Worm (Caenorhabditis elegans) whole organism, L2 larva: Measurements from ENCODE around the gene F43G6.4.

ENCODE experiments used
- aly-2 ChIP-seq: fragments of 150-350 bp; optimal IDR thresholded peaks from 2 replicates; lab custom pipeline; 2014; ENCODE audit warnings: missing biosample characterization, missing genetic modification characterization
- ama-1 ChIP-seq: fragments of 150-350 bp; optimal IDR thresholded peaks from 2 replicates; lab custom pipeline; 2018; ENCODE audit warnings: inconsistent platforms
- ceh-16 ChIP-seq: fragments of 150-350 bp; optimal IDR thresholded peaks from 2 replicates; lab custom pipeline; 2014; ENCODE audit warnings: missing biosample characterization, missing genetic modification characterization
- crh-2 ChIP-seq: sonication (generic microtip); optimal IDR thresholded peaks from 2 replicates; lab custom pipeline; 2017; ENCODE audit warnings: missing biosample characterization, missing genetic modification characterization
- egl-27 ChIP-seq: sonication (generic microtip); optimal IDR thresholded peaks from 3 replicates; lab custom pipeline; 2017; ENCODE audit warnings: missing biosample characterization, missing genetic modification reagents, missing genetic modification characterization
- elt-1 ChIP-seq: fragments of 150-350 bp; optimal IDR thresholded peaks from 2 replicates; lab custom pipeline; 2014; ENCODE audit warnings: missing biosample characterization, missing genetic modification characterization
- lin-11 ChIP-seq: fragments of 150-350 bp; sonication (generic microtip); optimal IDR thresholded peaks from 2 replicates; lab custom pipeline; 2014; ENCODE audit warnings: missing biosample characterization, missing genetic modification characterization, inconsistent platforms, mixed read lengths
- mab-5 ChIP-seq: fragments of 150-350 bp; optimal IDR thresholded peaks from 2 replicates; lab custom pipeline; 2014; ENCODE audit warnings: missing biosample characterization, missing genetic modification characterization
- mbf-1 ChIP-seq: sonication (generic microtip); optimal IDR thresholded peaks from 2 replicates; lab custom pipeline; 2017; ENCODE audit warnings: missing biosample characterization, missing genetic modification characterization
- sem-4 ChIP-seq: fragments of 150-350 bp; optimal IDR thresholded peaks from 2 replicates; lab custom pipeline; 2014; ENCODE audit warnings: missing biosample characterization, missing genetic modification reagents, missing genetic modification characterization
- skn-1 ChIP-seq: sonication (generic microtip); optimal IDR thresholded peaks from 2 replicates; lab custom pipeline; 2017; ENCODE audit warnings: missing biosample characterization, missing genetic modification characterization
- snpc-4 ChIP-seq: fragments of 150-350 bp; optimal IDR thresholded peaks from 2 replicates; lab custom pipeline; 2014; ENCODE audit warnings: missing biosample characterization, missing genetic modification characterization
- unc-39 ChIP-seq: fragments of 150-350 bp; optimal IDR thresholded peaks from 2 replicates; lab custom pipeline; 2014; ENCODE audit warnings: missing biosample characterization, missing genetic modification characterization
- unc-62 ChIP-seq: fragments of 150-350 bp; optimal IDR thresholded peaks from 2 replicates; lab custom pipeline; 2014; ENCODE audit warnings: missing biosample characterization, missing genetic modification reagents, missing genetic modification characterization

DNA sequence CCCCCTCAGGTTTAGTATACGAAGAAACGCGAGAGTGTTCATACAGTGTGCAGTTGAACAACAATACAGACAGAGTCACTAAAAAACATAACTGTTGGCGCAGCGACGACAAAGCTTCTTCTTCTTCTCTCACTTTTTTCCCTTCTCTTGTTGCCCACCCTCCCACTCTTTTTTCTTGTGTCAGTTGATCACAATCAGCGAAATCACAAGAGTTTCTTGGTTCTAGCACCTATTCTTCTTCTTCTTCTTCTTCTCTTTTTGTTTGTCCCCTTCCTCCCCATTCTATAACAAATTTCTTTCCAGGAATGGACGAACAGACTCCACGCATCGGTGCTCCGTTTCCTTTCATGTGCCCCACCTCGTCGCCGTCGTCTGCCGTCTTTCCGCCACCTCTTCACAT lies at the start of gene F43G6.4:
- no peak for TF ChIP-seq ama-1
- no peak for TF ChIP-seq unc-39
- no peak for TF ChIP-seq ceh-16 (tag; lab: Kevin White, UChicago)
- no peak for TF ChIP-seq mbf-1
- TF ChIP-seq mab-5 (tag; lab: Kevin White, UChicago) = no peak
- TF ChIP-seq crh-2 (tag; lab: Kevin White, UChicago) = no peak
- TF ChIP-seq unc-62 = no peak
- no peak for TF ChIP-seq egl-27 (tag; lab: Kevin White, UChicago)
- TF ChIP-seq skn-1 (tag; lab: Kevin White, UChicago) = no peak
- no peak for TF ChIP-seq snpc-4 (tag; lab: Kevin White, UChicago)
- no peak for TF ChIP-seq sem-4 (tag; lab: Kevin White, UChicago)
- no peak for TF ChIP-seq elt-1
- no peak for TF ChIP-seq lin-11 (tag; lab: Kevin White, UChicago)
- no peak for TF ChIP-seq aly-2 (tag; lab: Kevin White, UChicago)
